Fruit fly (Drosophila melanogaster) whole organism, pupa: Measurements from ENCODE around the gene CG15531.

ENCODE experiments used
- CG10348 ChIP-seq: fragments of 200-800 bp; sonication (Bioruptor generic); IDR thresholded peaks from 2 replicates; pipeline ENCODE4 v1.3.6; 2022; ENCODE audit warnings: missing biosample characterization, missing genetic modification characterization
- CG12605 ChIP-seq: fragments of 200-800 bp; sonication (Bioruptor generic); IDR thresholded peaks from 2 replicates; pipeline ENCODE4 v1.3.6; 2022; ENCODE audit warnings: missing biosample characterization, missing genetic modification characterization
- CG13204 ChIP-seq: fragments of 200-800 bp; sonication (Bioruptor generic); optimal IDR thresholded peaks from 2 replicates; lab custom pipeline; 2018; ENCODE audit warnings: missing biosample characterization, mild to moderate bottlenecking, missing genetic modification characterization, moderate library complexity
- CG14655 ChIP-seq: fragments of 200-800 bp; sonication (Bioruptor generic); optimal IDR thresholded peaks from 3 replicates; lab custom pipeline; 2017; ENCODE audit warnings: mild to moderate bottlenecking, missing biosample characterization, missing genetic modification reagents, missing genetic modification characterization
- CG15710 ChIP-seq: fragments of 200-800 bp; sonication (Bioruptor generic); optimal IDR thresholded peaks from 2 replicates; lab custom pipeline; 2018; ENCODE audit warnings: missing biosample characterization, mild to moderate bottlenecking, missing genetic modification characterization, moderate library complexity
- CG17806 ChIP-seq: fragments of 200-800 bp; sonication (Bioruptor generic); optimal IDR thresholded peaks from 2 replicates; lab custom pipeline; 2018; ENCODE audit warnings: missing biosample characterization, mild to moderate bottlenecking, missing genetic modification characterization, moderate library complexity
- CG32121 ChIP-seq: fragments of 200-800 bp; sonication (Bioruptor generic); IDR thresholded peaks from 2 replicates; pipeline ENCODE4 v1.3.6; 2022; ENCODE audit warnings: missing biosample characterization, missing genetic modification characterization
- CG34367 ChIP-seq: fragments of 200-800 bp; sonication (Bioruptor generic); optimal IDR thresholded peaks from 2 replicates; lab custom pipeline; 2018; ENCODE audit warnings: missing biosample characterization, mild to moderate bottlenecking, missing genetic modification characterization
- CG4496 ChIP-seq: fragments of 200-800 bp; sonication (Bioruptor generic); IDR thresholded peaks from 3 replicates; pipeline ENCODE4 v1.3.6; 2022; ENCODE audit warnings: missing biosample characterization, missing genetic modification characterization
- CG8159 ChIP-seq: fragments of 200-800 bp; sonication (Bioruptor generic); optimal IDR thresholded peaks from 3 replicates; lab custom pipeline; 2018; ENCODE audit warnings: missing biosample characterization, mild to moderate bottlenecking, missing genetic modification characterization, moderate library complexity
- CG8301 ChIP-seq: fragments of 200-800 bp; sonication (Bioruptor generic); optimal IDR thresholded peaks from 2 replicates; lab custom pipeline; 2018; ENCODE audit warnings: missing biosample characterization, mild to moderate bottlenecking, missing genetic modification characterization
- CG9948 ChIP-seq: fragments of 200-800 bp; sonication (Bioruptor generic); optimal IDR thresholded peaks from 2 replicates; lab custom pipeline; 2018; ENCODE audit warnings: missing biosample characterization, mild to moderate bottlenecking, missing genetic modification characterization, moderate library complexity
- D1 ChIP-seq: fragments of 200-800 bp; sonication (Bioruptor generic); optimal IDR thresholded peaks from 2 replicates; lab custom pipeline; 2018; ENCODE audit warnings: missing biosample characterization, mild to moderate bottlenecking, missing genetic modification characterization, moderate library complexity
- EcR ChIP-seq: fragments of 200-800 bp; sonication (Bioruptor generic); optimal IDR thresholded peaks from 3 replicates; lab custom pipeline; 2019; ENCODE audit warnings: missing biosample characterization, missing genetic modification characterization, mild to moderate bottlenecking, moderate library complexity, missing genetic modification reagents
- Ets98B ChIP-seq: fragments of 200-800 bp; sonication (Bioruptor generic); IDR thresholded peaks from 2 replicates; pipeline ENCODE4 v1.3.6; 2022; ENCODE audit warnings: missing biosample characterization, missing genetic modification characterization
- Pif1A ChIP-seq: fragments of 200-800 bp; sonication (Bioruptor generic); optimal IDR thresholded peaks from 3 replicates; lab custom pipeline; 2016; ENCODE audit warnings: missing biosample characterization, missing genetic modification characterization
- Pif1B ChIP-seq: fragments of 200-800 bp; sonication (Bioruptor generic); optimal IDR thresholded peaks from 3 replicates; lab custom pipeline; 2016; ENCODE audit warnings: missing biosample characterization, missing genetic modification characterization
- Snoo ChIP-seq: fragments of 200-800 bp; sonication (Bioruptor generic); optimal IDR thresholded peaks from 3 replicates; lab custom pipeline; 2017; ENCODE audit warnings: missing biosample characterization, mild to moderate bottlenecking, missing genetic modification characterization, inconsistent platforms
- fd96Ca ChIP-seq: fragments of 200-800 bp; sonication (Bioruptor generic); IDR thresholded peaks from 3 replicates; pipeline ENCODE4 v1.3.6; 2022; ENCODE audit warnings: missing biosample characterization, missing genetic modification characterization
- gl ChIP-seq: fragments of 200-800 bp; sonication (Bioruptor generic); optimal IDR thresholded peaks from 2 replicates; lab custom pipeline; 2018; ENCODE audit warnings: missing biosample characterization, mild to moderate bottlenecking, missing genetic modification characterization
- rn ChIP-seq: fragments of 200-800 bp; sonication (Bioruptor generic); IDR thresholded peaks from 2 replicates; pipeline ENCODE4 v1.3.6; 2022; ENCODE audit warnings: missing biosample characterization, missing genetic modification characterization

CG15531 gene

dm6 chr3R:30211856-30212255, 15.8 kb upstream of the CG15531 start, which contains the start of gene CecA2:
CecA2 (plus strand) TSS chr3R:30212156.
- TF ChIP-seq Pif1A (GFP tag; lab: Kevin White, UChicago): no peak
- no peak for TF ChIP-seq EcR (GFP tag; lab: Kevin White, UChicago)
- TF ChIP-seq CG8301 (tag; lab: Kevin White, UChicago): no peak
- no peak for TF ChIP-seq CG10348 (GFP tag; lab: Robert Waterston, UW)
- TF ChIP-seq CG34367: no peak
- TF ChIP-seq rn: no peak
- TF ChIP-seq CG13204 (GFP tag; lab: Kevin White, UChicago): no peak
- no peak for TF ChIP-seq Pif1B (GFP tag; lab: Kevin White, UChicago)
- no peak for TF ChIP-seq D1 (tag; lab: Kevin White, UChicago)

dm6 chr3R:30210560-30210959, 14.5 kb upstream of the CG15531 start, which contains the start of gene CecA1:
CecA1 (plus strand) TSS chr3R:30210874.
- TF ChIP-seq CG32121 (no peak), CG4496 (GFP tag; lab: Robert Waterston, UW) (no peak), CG9948 (tag; lab: Kevin White, UChicago) (no peak), D1 (tag; lab: Kevin White, UChicago) (no peak), CG34367 (no peak), EcR (GFP tag; lab: Kevin White, UChicago) (no peak), CG13204 (GFP tag; lab: Kevin White, UChicago) (no peak), Pif1A (GFP tag; lab: Kevin White, UChicago) (no peak), fd96Ca (GFP tag; lab: Robert Waterston, UW) (no peak), CG12605 (GFP tag; lab: Robert Waterston, UW) (no peak), Pif1B (GFP tag; lab: Kevin White, UChicago) (no peak), Snoo (no peak), CG17806 (tag; lab: Kevin White, UChicago) (no peak), gl (tag; lab: Kevin White, UChicago) (no peak), CG15710 (no peak), CG8159 (tag; lab: Kevin White, UChicago) (no peak), rn (no peak), CG8301 (tag; lab: Kevin White, UChicago) (no peak), CG10348 (GFP tag; lab: Robert Waterston, UW) (no peak), CG14655 (no peak)
- TF ChIP-seq, all 21 proteins: peak for 0

- TF ChIP-seq CG12605 (GFP tag; lab: Robert Waterston, UW) (no peak), EcR (GFP tag; lab: Kevin White, UChicago) (no peak), Pif1A (GFP tag; lab: Kevin White, UChicago) (no peak)
These were observed 13.6 kb upstream of the CG15531 start, which contains the start of gene Anp for dm6 chr3R:30209648-30210047. Anp (plus strand) TSS chr3R:30209948.

- TF ChIP-seq CG15710 (peak; percentile 45), CG13204 (GFP tag; lab: Kevin White, UChicago) (peak; percentile 55), CG32121 (peak; percentile 62), CG14655 (peak; percentile 25), gl (tag; lab: Kevin White, UChicago) (peak; percentile 73), rn (0 out of 2 replicates have a peak, but pooled peaks have one; percentile 23), CG4496 (GFP tag; lab: Robert Waterston, UW) (peak; percentile 85), Pif1A (GFP tag; lab: Kevin White, UChicago) (peak; percentile 58), CG8159 (tag; lab: Kevin White, UChicago) (peak; percentile 44), CG12605 (GFP tag; lab: Robert Waterston, UW) (peak; percentile 59; the same call in 1 of the 2 replicates), Ets98B (GFP tag; lab: Robert Waterston, UW) (peak; percentile 60), CG8301 (tag; lab: Kevin White, UChicago) (peak; percentile 32), fd96Ca (GFP tag; lab: Robert Waterston, UW) (no peak), Pif1B (GFP tag; lab: Kevin White, UChicago) (peak; percentile 62), CG10348 (GFP tag; lab: Robert Waterston, UW) (no peak), D1 (tag; lab: Kevin White, UChicago) (no peak), CG34367 (peak; percentile 65), EcR (GFP tag; lab: Kevin White, UChicago) (no peak), Snoo (peak; percentile 80), CG9948 (tag; lab: Kevin White, UChicago) (peak; percentile 18), CG17806 (tag; lab: Kevin White, UChicago) (no peak)
These were observed 12.9 kb upstream of the CG15531 start, which contains the start of gene RpS7 for dm6 chr3R:30208766-30209484. RpS7 (minus strand) TSS chr3R:30209020.

dm6 chr3R:30208011-30208410, 12.0 kb upstream of the CG15531 start:
- TF ChIP-seq Ets98B (GFP tag; lab: Robert Waterston, UW) (no peak), rn (no peak), Snoo (no peak), CG8159 (tag; lab: Kevin White, UChicago) (no peak), CG4496 (GFP tag; lab: Robert Waterston, UW) (no peak), CG34367 (no peak), CG14655 (no peak), EcR (GFP tag; lab: Kevin White, UChicago) (no peak)

- TF ChIP-seq CG10348 (GFP tag; lab: Robert Waterston, UW): no peak
- TF ChIP-seq CG32121: no peak
- no peak for TF ChIP-seq rn
- no peak for TF ChIP-seq gl (tag; lab: Kevin White, UChicago)
- TF ChIP-seq CG14655: no peak
- TF ChIP-seq CG9948 (tag; lab: Kevin White, UChicago): no peak
- TF ChIP-seq fd96Ca (GFP tag; lab: Robert Waterston, UW): no peak
- TF ChIP-seq CG34367: no peak
- no peak for TF ChIP-seq EcR (GFP tag; lab: Kevin White, UChicago)
- no peak for TF ChIP-seq CG8301 (tag; lab: Kevin White, UChicago)
- no peak for TF ChIP-seq CG15710
- no peak for TF ChIP-seq Pif1A (GFP tag; lab: Kevin White, UChicago)
These were observed 9.9 kb upstream of the CG15531 start for dm6 chr3R:30205946-30206345.
